Worm (Caenorhabditis elegans) whole organism, young adult: ENCODE data around the gene sre-3.
"Not testable (repeated sequence)": the region's sequence is repeated elsewhere in the genome, so short reads cannot be mapped to it uniquely, and the experiment has no call there.

Source experiments
- C17E4.6 ChIP-seq: fragments of 200-800 bp; sonication (Bioruptor generic); IDR thresholded peaks from 2 replicates; pipeline ENCODE4 v1.3.6; 2022; ENCODE audit warnings: missing genetic modification reagents, missing genetic modification characterization, missing compliant biosample characterization
- F37B4.10 ChIP-seq: fragments of 200-800 bp; sonication (Bioruptor generic); IDR thresholded peaks from 2 replicates; pipeline ENCODE4 v1.3.6; 2022; ENCODE audit warnings: missing genetic modification characterization, missing compliant biosample characterization
- F39B2.1 ChIP-seq: fragments of 200-800 bp; sonication (Bioruptor generic); IDR thresholded peaks from 2 replicates; pipeline ENCODE4 v1.3.6; 2022; ENCODE audit warnings: missing genetic modification reagents, missing genetic modification characterization, missing compliant biosample characterization
- F49E8.2 ChIP-seq: sonication (generic microtip); optimal IDR thresholded peaks from 3 replicates; lab custom pipeline; 2017; ENCODE audit warnings: missing genetic modification characterization, mild to moderate bottlenecking, missing compliant biosample characterization, antibody characterized with exemption, moderate library complexity; ENCODE audit not compliant: insufficient read depth
- T07F8.4 ChIP-seq: sonication (generic microtip); optimal IDR thresholded peaks from 2 replicates; lab custom pipeline; 2016; ENCODE audit warnings: mild to moderate bottlenecking, missing genetic modification characterization, moderate library complexity, missing compliant biosample characterization
- Y53F4B.3 ChIP-seq: fragments of 200-800 bp; sonication (Bioruptor generic); IDR thresholded peaks from 2 replicates; pipeline ENCODE4 v1.3.6; 2022; ENCODE audit warnings: missing genetic modification reagents, missing genetic modification characterization, missing compliant biosample characterization
- Y53G8AR.9 ChIP-seq: fragments of 200-800 bp; sonication (Bioruptor generic); conservative IDR thresholded peaks from 2 replicates; pipeline ENCODE4 v1.3.6; 2022; ENCODE audit warnings: missing genetic modification reagents, missing genetic modification characterization, missing compliant biosample characterization
- akir-1 ChIP-seq: fragments of 200-800 bp; sonication (Bioruptor generic); optimal IDR thresholded peaks from 2 replicates; lab custom pipeline; 2018; ENCODE audit warnings: mild to moderate bottlenecking, missing genetic modification characterization, moderate library complexity, missing compliant biosample characterization
- bed-1 ChIP-seq: fragments of 200-800 bp; sonication (Bioruptor generic); IDR thresholded peaks from 2 replicates; pipeline ENCODE4 v1.3.6; 2022; ENCODE audit warnings: missing genetic modification reagents, missing genetic modification characterization, missing compliant biosample characterization
- cebp-1 ChIP-seq, 2 experiments: fragments of 200-800 bp in 1 of 2; sonication (Bioruptor generic) in 1 of 2; sonication (generic microtip) in 1 of 2; IDR thresholded peaks in 1 of 2; optimal IDR thresholded peaks in 1 of 2; 2 replicates each; pipeline versions ENCODE4 v1.3.6 to Lab custom; 2017 to 2022; ENCODE audit warnings: missing compliant biosample characterization in 2 of 2, missing genetic modification characterization in 2 of 2, mild to moderate bottlenecking in 1 of 2, missing genetic modification reagents in 1 of 2, moderate library complexity in 1 of 2
- cebp-2 ChIP-seq: fragments of 200-800 bp; sonication (Bioruptor generic); IDR thresholded peaks from 2 replicates; pipeline ENCODE4 v1.3.6; 2022; ENCODE audit warnings: missing genetic modification characterization, missing compliant biosample characterization
- ceh-27 ChIP-seq: fragments of 200-800 bp; sonication (Bioruptor generic); optimal IDR thresholded peaks from 2 replicates; lab custom pipeline; 2018; ENCODE audit warnings: mild to moderate bottlenecking, missing genetic modification characterization, moderate library complexity, missing compliant biosample characterization
- ceh-40 ChIP-seq: fragments of 200-800 bp; sonication (Bioruptor generic); IDR thresholded peaks from 2 replicates; pipeline ENCODE4 v1.3.6; 2022; ENCODE audit warnings: missing genetic modification characterization, missing compliant biosample characterization
- ceh-58 ChIP-seq: fragments of 200-800 bp; sonication (Bioruptor generic); IDR thresholded peaks from 2 replicates; pipeline ENCODE4 v1.3.6; 2022; ENCODE audit warnings: missing genetic modification characterization, missing compliant biosample characterization
- chd-7 ChIP-seq: sonication (generic microtip); optimal IDR thresholded peaks from 2 replicates; lab custom pipeline; 2016; ENCODE audit warnings: mild to moderate bottlenecking, missing genetic modification characterization, moderate library complexity, missing compliant biosample characterization
- dox-1 ChIP-seq: fragments of 200-800 bp; sonication (Bioruptor generic); IDR thresholded peaks from 2 replicates; pipeline ENCODE4 v1.3.6; 2022; ENCODE audit warnings: missing genetic modification reagents, missing genetic modification characterization, missing compliant biosample characterization
- dpff-1 ChIP-seq: sonication (generic microtip); optimal IDR thresholded peaks from 2 replicates; lab custom pipeline; 2017; ENCODE audit warnings: mild to moderate bottlenecking, missing genetic modification characterization, missing compliant biosample characterization
- ekl-4 ChIP-seq: fragments of 200-800 bp; sonication (Bioruptor generic); IDR thresholded peaks from 2 replicates; pipeline ENCODE4 v1.3.6; 2022; ENCODE audit warnings: missing genetic modification reagents, missing genetic modification characterization, missing compliant biosample characterization
- him-1 ChIP-seq: sonication (generic microtip); optimal IDR thresholded peaks from 2 replicates; lab custom pipeline; 2016; ENCODE audit warnings: missing genotype, missing genetic modification reagents, missing genetic modification characterization, missing compliant biosample characterization
- hrde-1 ChIP-seq: sonication (generic microtip); optimal IDR thresholded peaks from 2 replicates; lab custom pipeline; 2016; ENCODE audit warnings: missing genetic modification characterization, mild to moderate bottlenecking, missing compliant biosample characterization, moderate library complexity, missing genotype, missing genetic modification reagents, borderline replicate concordance
- lsl-1 ChIP-seq: fragments of 200-800 bp; sonication (Bioruptor generic); optimal IDR thresholded peaks from 2 replicates; lab custom pipeline; 2018; ENCODE audit warnings: mild to moderate bottlenecking, missing genetic modification characterization, moderate library complexity, missing compliant biosample characterization
- mel-28 ChIP-seq: sonication (generic microtip); optimal IDR thresholded peaks from 2 replicates; lab custom pipeline; 2016; ENCODE audit warnings: borderline replicate concordance, mild to moderate bottlenecking, missing genetic modification characterization, missing compliant biosample characterization
- nfya-1 ChIP-seq: sonication (generic microtip); optimal IDR thresholded peaks from 2 replicates; lab custom pipeline; 2017; ENCODE audit warnings: antibody characterized with exemption, missing compliant biosample characterization, missing genetic modification characterization, borderline replicate concordance; ENCODE audit not compliant: insufficient read depth
- nfya-2 ChIP-seq: fragments of 200-800 bp; sonication (Bioruptor generic); IDR thresholded peaks from 2 replicates; pipeline ENCODE4 v1.3.6; 2022; ENCODE audit warnings: missing genetic modification reagents, missing genetic modification characterization, missing compliant biosample characterization
- nhr-80 ChIP-seq: sonication (generic microtip); optimal IDR thresholded peaks from 2 replicates; lab custom pipeline; 2016; ENCODE audit warnings: missing genetic modification characterization, missing compliant biosample characterization
- pbrm-1 ChIP-seq: fragments of 200-800 bp; sonication (Bioruptor generic); IDR thresholded peaks from 2 replicates; pipeline ENCODE4 v1.3.6; 2022; ENCODE audit warnings: missing genetic modification reagents, missing genetic modification characterization, missing compliant biosample characterization
- repo-1 ChIP-seq: sonication (generic microtip); optimal IDR thresholded peaks from 2 replicates; lab custom pipeline; 2017; ENCODE audit warnings: mild to moderate bottlenecking, missing genetic modification characterization, missing compliant biosample characterization
- snpc-1.3 ChIP-seq: sonication (generic microtip); optimal IDR thresholded peaks from 2 replicates; lab custom pipeline; 2017; ENCODE audit warnings: missing genetic modification characterization, mild to moderate bottlenecking, missing compliant biosample characterization, antibody characterized with exemption, moderate library complexity, missing genotype, missing genetic modification reagents; ENCODE audit not compliant: insufficient read depth
- tlf-1 ChIP-seq: fragments of 200-800 bp; sonication (Bioruptor generic); optimal IDR thresholded peaks from 2 replicates; lab custom pipeline; 2018; ENCODE audit warnings: mild to moderate bottlenecking, missing genetic modification characterization, missing compliant biosample characterization
- ztf-18 ChIP-seq: sonication (generic microtip); optimal IDR thresholded peaks from 2 replicates; lab custom pipeline; 2016; ENCODE audit warnings: missing genotype, mild to moderate bottlenecking, missing genetic modification characterization, missing compliant biosample characterization
- ztf-25 ChIP-seq: fragments of 200-800 bp; sonication (Bioruptor generic); IDR thresholded peaks from 2 replicates; pipeline ENCODE4 v1.3.6; 2022; ENCODE audit warnings: missing genetic modification reagents, missing genetic modification characterization, missing compliant biosample characterization

The sre-3 gene

DNA sequence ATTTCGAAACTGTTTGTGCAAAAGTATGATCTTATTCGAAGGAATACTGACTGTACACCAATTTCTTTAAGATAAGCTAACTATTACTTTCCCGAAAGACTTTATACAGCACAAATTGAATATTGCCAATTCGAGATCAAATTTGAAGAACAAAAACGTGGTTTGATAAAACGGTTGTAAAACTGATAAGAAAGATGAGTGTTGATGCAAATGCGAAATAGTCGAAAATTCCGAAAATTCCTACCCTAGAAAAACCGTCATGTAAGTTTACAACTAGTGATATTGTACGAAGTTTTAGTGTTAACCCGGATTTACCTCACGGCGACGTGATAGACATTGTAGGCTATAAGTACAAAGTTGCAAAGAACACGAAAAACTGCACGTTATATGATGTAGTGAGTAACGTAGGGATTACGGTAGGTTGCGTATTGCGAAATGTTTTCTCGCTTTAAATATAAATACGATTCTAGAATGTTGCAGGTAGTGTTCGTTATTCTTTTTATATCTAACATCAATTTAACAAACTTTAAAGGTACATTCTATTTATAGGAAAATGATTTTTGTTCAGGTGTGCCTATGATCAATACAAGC lies 35.3 kb downstream of the sre-3 start:
- TF ChIP-seq hrde-1 (tag; lab: Kevin White, UChicago) (no peak), nhr-80 (tag; lab: Kevin White, UChicago) (peak; percentile 23), cebp-1 (GFP tag; IDR thresholded peaks at IDR 0.05; lab: Robert Waterston, UW) (peak; percentile 56), cebp-1 (tag; optimal IDR thresholded peaks at IDR 0.05; lab: Kevin White, UChicago) (no peak)

DNA sequence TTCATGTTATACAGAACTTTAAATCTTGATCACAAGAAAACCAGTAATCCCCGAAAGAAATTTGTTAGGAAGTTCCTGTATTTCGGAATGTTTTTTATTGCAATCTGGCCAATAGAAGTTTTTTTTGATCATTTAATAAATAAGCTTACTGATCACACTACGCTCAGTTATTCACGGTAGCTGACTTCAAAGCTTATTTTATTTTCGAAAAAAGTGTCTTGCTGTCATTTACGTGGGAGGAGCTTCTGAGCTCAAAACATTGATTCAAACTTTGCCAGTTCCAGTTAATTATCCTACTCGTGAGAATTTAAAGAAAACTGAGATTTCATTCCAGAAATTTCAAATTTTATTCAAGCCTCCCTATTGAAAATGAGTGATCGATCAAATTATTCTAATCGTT lies 46.8 kb downstream of the sre-3 start, which contains the start of gene srd-54:
Gene srd-54 (plus strand): TSS at position 301 of the 400 bp plus-strand sequence.
- TF ChIP-seq F49E8.2 (tag; lab: Kevin White, UChicago) = no peak
- no peak for TF ChIP-seq ekl-4 (GFP tag; lab: Robert Waterston, UW)
- no peak for TF ChIP-seq ztf-18
- TF ChIP-seq mel-28 (tag; lab: Kevin White, UChicago) = no peak
- no peak for TF ChIP-seq dox-1
- TF ChIP-seq F39B2.1 = no peak
- TF ChIP-seq nfya-2 = no peak
- no peak for TF ChIP-seq ztf-25 (GFP tag; lab: Robert Waterston, UW)
- TF ChIP-seq him-1 (tag; lab: Kevin White, UChicago) = no peak
- TF ChIP-seq nhr-80 (tag; lab: Kevin White, UChicago) = no peak
- no peak for TF ChIP-seq ceh-40 (GFP tag; lab: Robert Waterston, UW)
- TF ChIP-seq Y53G8AR.9 (GFP tag; lab: Robert Waterston, UW) = no peak
- no peak for TF ChIP-seq snpc-1.3 (tag; lab: Kevin White, UChicago)
- no peak for TF ChIP-seq Y53F4B.3 (GFP tag; lab: Robert Waterston, UW)
- no peak for TF ChIP-seq F37B4.10 (GFP tag; lab: Robert Waterston, UW)
- no peak for TF ChIP-seq T07F8.4 (tag; lab: Kevin White, UChicago)
- no peak for TF ChIP-seq dpff-1 (tag; lab: Kevin White, UChicago)
- TF ChIP-seq chd-7 (tag; lab: Kevin White, UChicago) = no peak
- TF ChIP-seq repo-1 (tag; lab: Kevin White, UChicago) = no peak

DNA sequence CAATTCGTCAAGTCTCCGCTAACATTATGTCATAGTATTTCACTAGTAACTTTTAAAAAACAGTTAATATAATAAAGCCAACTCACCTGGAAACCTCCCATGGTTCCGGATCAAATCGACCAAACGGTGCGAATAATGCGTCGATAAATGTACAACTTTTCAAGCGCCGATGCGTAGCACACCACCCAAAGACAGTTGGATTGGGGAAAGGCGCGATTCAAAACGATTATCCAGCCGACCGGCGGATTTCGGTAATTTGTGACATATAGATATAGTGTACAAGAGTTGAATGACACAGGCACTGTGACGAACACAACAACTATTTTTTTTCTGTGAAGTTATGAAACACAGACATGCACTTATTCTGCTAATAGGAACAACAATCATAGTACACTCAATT lies 48.6 kb downstream of the sre-3 start, which contains the start of gene kcc-3:
Gene kcc-3 (minus strand): TSS at position 101 of the 400 bp plus-strand sequence.
- no peak for TF ChIP-seq ceh-58 (GFP tag; lab: Robert Waterston, UW)
- TF ChIP-seq tlf-1 (GFP tag; lab: Kevin White, UChicago) = no peak
- TF ChIP-seq C17E4.6 = no peak
- no peak for TF ChIP-seq cebp-2 (GFP tag; lab: Robert Waterston, UW)
- no peak for TF ChIP-seq lsl-1 (GFP tag; lab: Kevin White, UChicago)
- no peak for TF ChIP-seq ceh-27
- TF ChIP-seq ztf-18 = no peak
- TF ChIP-seq akir-1 (GFP tag; lab: Kevin White, UChicago) = no peak
- TF ChIP-seq pbrm-1 (GFP tag; lab: Robert Waterston, UW) = no peak

DNA sequence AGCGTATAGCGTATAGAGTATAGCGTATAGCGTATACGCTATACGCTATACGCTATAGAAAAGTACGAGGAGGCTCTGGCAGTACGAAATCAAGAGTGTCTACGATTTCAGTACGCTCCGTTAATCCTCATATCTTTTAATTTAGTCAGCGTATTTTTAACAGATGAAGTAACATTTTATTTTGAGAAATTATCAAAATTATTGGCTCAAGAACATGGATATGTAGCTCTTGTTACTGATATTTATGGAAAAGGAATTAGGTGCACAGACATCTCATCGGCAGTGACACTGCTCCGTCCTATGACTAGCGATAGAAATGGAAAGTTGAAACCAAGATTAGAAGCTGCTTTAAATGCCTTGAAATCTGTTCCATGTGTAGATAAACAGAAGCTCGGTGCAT lies 49.4 kb downstream of the sre-3 start, which contains the start of gene K02A2.1:
Gene K02A2.1 (plus strand): TSS at position 301 of the 400 bp plus-strand sequence.
- TF ChIP-seq bed-1; T07F8.4 (tag; lab: Kevin White, UChicago); nfya-1 (tag; lab: Kevin White, UChicago): not testable (repeated sequence)
